Worm (Caenorhabditis elegans) whole organism, mixed stage, embryonic: ENCODE data around the gene str-188.

Source experiments
- M03D4.4 ChIP-seq: sonication (generic microtip); optimal IDR thresholded peaks from 2 replicates; lab custom pipeline; 2017; ENCODE audit warnings: mild to moderate bottlenecking, missing genetic modification characterization, missing compliant biosample characterization
- bed-3 ChIP-seq: fragments of 200-800 bp; sonication (Bioruptor generic); optimal IDR thresholded peaks from 3 replicates; lab custom pipeline; 2018; ENCODE audit warnings: mild to moderate bottlenecking, missing genetic modification characterization, moderate library complexity, missing compliant biosample characterization
- blmp-1 ChIP-seq: fragments of 150-350 bp; optimal IDR thresholded peaks from 2 replicates; lab custom pipeline; 2014; ENCODE audit warnings: missing biosample characterization, missing genetic modification characterization
- ceh-39 ChIP-seq: fragments of 150-350 bp; optimal IDR thresholded peaks from 2 replicates; lab custom pipeline; 2014; ENCODE audit warnings: missing biosample characterization, missing genetic modification characterization
- ceh-43 ChIP-seq: fragments of 200-800 bp; sonication (Bioruptor generic); optimal IDR thresholded peaks from 2 replicates; lab custom pipeline; 2018; ENCODE audit warnings: mild to moderate bottlenecking, missing genetic modification characterization, moderate library complexity, missing compliant biosample characterization
- cnd-1 ChIP-seq: fragments of 200-800 bp; sonication (Bioruptor generic); optimal IDR thresholded peaks from 2 replicates; lab custom pipeline; 2018; ENCODE audit warnings: mild to moderate bottlenecking, missing genetic modification characterization, missing compliant biosample characterization
- elt-3 ChIP-seq: fragments of 150-350 bp; optimal IDR thresholded peaks from 2 replicates; lab custom pipeline; 2014; ENCODE audit warnings: missing biosample characterization, missing genetic modification characterization
- flh-1 ChIP-seq: fragments of 200-800 bp; sonication (Bioruptor generic); optimal IDR thresholded peaks from 2 replicates; lab custom pipeline; 2018; ENCODE audit warnings: mild to moderate bottlenecking, missing genetic modification characterization, moderate library complexity, missing compliant biosample characterization
- ham-2 ChIP-seq: fragments of 200-800 bp; sonication (Bioruptor generic); optimal IDR thresholded peaks from 2 replicates; lab custom pipeline; 2018; ENCODE audit warnings: mild to moderate bottlenecking, missing genetic modification characterization, missing compliant biosample characterization
- hlh-1 ChIP-seq: fragments of 150-350 bp; optimal IDR thresholded peaks from 2 replicates; lab custom pipeline; 2014; ENCODE audit warnings: missing biosample characterization, missing genetic modification reagents, missing genetic modification characterization
- lin-13 ChIP-seq: fragments of 150-350 bp; optimal IDR thresholded peaks from 2 replicates; lab custom pipeline; 2014; ENCODE audit warnings: missing biosample characterization, missing genetic modification characterization
- lin-32 ChIP-seq: fragments of 200-800 bp; sonication (Bioruptor generic); optimal IDR thresholded peaks from 2 replicates; lab custom pipeline; 2018; ENCODE audit warnings: mild to moderate bottlenecking, missing genetic modification characterization, missing compliant biosample characterization
- lsy-2 ChIP-seq: fragments of 150-350 bp; optimal IDR thresholded peaks from 2 replicates; lab custom pipeline; 2014; ENCODE audit warnings: missing biosample characterization, missing genetic modification characterization
- mab-5 ChIP-seq: fragments of 150-350 bp; optimal IDR thresholded peaks from 2 replicates; lab custom pipeline; 2014; ENCODE audit warnings: missing biosample characterization, missing genetic modification characterization
- mep-1 ChIP-seq: fragments of 150-350 bp; optimal IDR thresholded peaks from 2 replicates; lab custom pipeline; 2017; ENCODE audit warnings: missing biosample characterization, missing genetic modification reagents, missing genetic modification characterization, inconsistent platforms
- mls-2 ChIP-seq: sonication (generic microtip); optimal IDR thresholded peaks from 2 replicates; lab custom pipeline; 2016; ENCODE audit warnings: mild to moderate bottlenecking, missing genetic modification characterization, moderate library complexity, missing compliant biosample characterization
- nhr-2 ChIP-seq: fragments of 150-350 bp; optimal IDR thresholded peaks from 2 replicates; lab custom pipeline; 2014; ENCODE audit warnings: missing biosample characterization, missing genetic modification characterization
- nhr-237 ChIP-seq: fragments of 150-350 bp; optimal IDR thresholded peaks from 2 replicates; lab custom pipeline; 2014; ENCODE audit warnings: missing biosample characterization, missing genetic modification characterization
- nhr-28 ChIP-seq: fragments of 150-350 bp; optimal IDR thresholded peaks from 2 replicates; lab custom pipeline; 2014; ENCODE audit warnings: missing biosample characterization, missing genetic modification characterization
- nhr-76 ChIP-seq: sonication (generic microtip); optimal IDR thresholded peaks from 2 replicates; lab custom pipeline; 2017; ENCODE audit warnings: missing biosample characterization, missing genetic modification characterization
- pha-4 ChIP-seq: fragments of 150-350 bp; optimal IDR thresholded peaks from 2 replicates; lab custom pipeline; 2018; ENCODE audit warnings: missing biosample characterization, missing genetic modification reagents, missing genetic modification characterization
- sem-2 ChIP-seq: fragments of 200-800 bp; sonication (Bioruptor generic); optimal IDR thresholded peaks from 2 replicates; lab custom pipeline; 2018; ENCODE audit warnings: mild to moderate bottlenecking, missing genetic modification characterization, missing compliant biosample characterization
- snpc-4 ChIP-seq: fragments of 150-350 bp; optimal IDR thresholded peaks from 2 replicates; lab custom pipeline; 2014; ENCODE audit warnings: missing biosample characterization, missing genetic modification characterization
- sptf-1 ChIP-seq: sonication (generic microtip); optimal IDR thresholded peaks from 2 replicates; lab custom pipeline; 2017; ENCODE audit warnings: mild to moderate bottlenecking, missing genetic modification characterization, moderate library complexity, missing compliant biosample characterization
- tbx-8 ChIP-seq: fragments of 200-800 bp; sonication (Bioruptor generic); optimal IDR thresholded peaks from 2 replicates; lab custom pipeline; 2018; ENCODE audit warnings: mild to moderate bottlenecking, missing genetic modification characterization, moderate library complexity, missing compliant biosample characterization
- unc-120 ChIP-seq: sonication (generic microtip); optimal IDR thresholded peaks from 2 replicates; lab custom pipeline; 2017; ENCODE audit warnings: missing genetic modification characterization, missing compliant biosample characterization; ENCODE audit not compliant: poor library complexity, severe bottlenecking
- unc-39 ChIP-seq: fragments of 150-350 bp; optimal IDR thresholded peaks from 2 replicates; lab custom pipeline; 2014; ENCODE audit warnings: missing biosample characterization, missing genetic modification characterization
- unc-62 ChIP-seq: fragments of 150-350 bp; optimal IDR thresholded peaks from 2 replicates; lab custom pipeline; 2014; ENCODE audit warnings: missing biosample characterization, missing genetic modification reagents, missing genetic modification characterization
- zip-8 ChIP-seq: fragments of 150-350 bp; optimal IDR thresholded peaks from 2 replicates; lab custom pipeline; 2014; ENCODE audit warnings: missing biosample characterization, missing genetic modification characterization
- ztf-11 ChIP-seq: fragments of 150-350 bp; optimal IDR thresholded peaks from 2 replicates; lab custom pipeline; 2014; ENCODE audit warnings: missing biosample characterization, missing genetic modification characterization

Gene str-188

ce11 chrV:9712418-9713173 lies 3.9 kb upstream of the str-188 start:
- no peak for TF ChIP-seq ztf-11 (tag; lab: Kevin White, UChicago)
- TF ChIP-seq zip-8 (tag; lab: Kevin White, UChicago), result no peak
- no peak for TF ChIP-seq blmp-1
- no peak for TF ChIP-seq snpc-4
- no peak for TF ChIP-seq tbx-8 (GFP tag; lab: Kevin White, UChicago)
- TF ChIP-seq pha-4 (tag; lab: Kevin White, UChicago), result no peak
- TF ChIP-seq mep-1 (tag; lab: Kevin White, UChicago), result no peak
- TF ChIP-seq sptf-1 (tag; lab: Kevin White, UChicago), result no peak
- no peak for TF ChIP-seq flh-1 (GFP tag; lab: Kevin White, UChicago)
- no peak for TF ChIP-seq nhr-2 (tag; lab: Kevin White, UChicago)
- no peak for TF ChIP-seq unc-62 (GFP tag; lab: Kevin White, UChicago)
- no peak for TF ChIP-seq lsy-2 (tag; lab: Kevin White, UChicago)
- TF ChIP-seq ceh-43 (GFP tag; lab: Kevin White, UChicago), result no peak
- TF ChIP-seq nhr-76 (tag; lab: Kevin White, UChicago), result no peak
- TF ChIP-seq lin-13 (tag; lab: Kevin White, UChicago), result no peak
- no peak for TF ChIP-seq lin-32 (GFP tag; lab: Kevin White, UChicago)
- TF ChIP-seq nhr-237 (tag; lab: Kevin White, UChicago), result no peak
- TF ChIP-seq elt-3 (tag; lab: Kevin White, UChicago), result no peak
- TF ChIP-seq unc-39 (tag; lab: Kevin White, UChicago), result no peak
- TF ChIP-seq unc-120 (tag; lab: Kevin White, UChicago), result no peak

- no peak for TF ChIP-seq elt-3 (tag; lab: Kevin White, UChicago)
- no peak for TF ChIP-seq nhr-237 (tag; lab: Kevin White, UChicago)
- no peak for TF ChIP-seq ceh-43 (GFP tag; lab: Kevin White, UChicago)
- TF ChIP-seq nhr-2 (tag; lab: Kevin White, UChicago), result no peak
- no peak for TF ChIP-seq mep-1 (tag; lab: Kevin White, UChicago)
- no peak for TF ChIP-seq unc-120 (tag; lab: Kevin White, UChicago)
- TF ChIP-seq unc-62 (GFP tag; lab: Kevin White, UChicago), result no peak
- TF ChIP-seq mls-2 (tag; lab: Kevin White, UChicago), result no peak
- no peak for TF ChIP-seq ham-2 (GFP tag; lab: Kevin White, UChicago)
- TF ChIP-seq nhr-28 (tag; lab: Kevin White, UChicago), result no peak
- TF ChIP-seq ztf-11 (tag; lab: Kevin White, UChicago), result no peak
- no peak for TF ChIP-seq lin-32 (GFP tag; lab: Kevin White, UChicago)
- no peak for TF ChIP-seq bed-3 (GFP tag; lab: Kevin White, UChicago)
- no peak for TF ChIP-seq pha-4 (tag; lab: Kevin White, UChicago)
- no peak for TF ChIP-seq mab-5 (tag; lab: Kevin White, UChicago)
- TF ChIP-seq ceh-39 (tag; lab: Kevin White, UChicago), result no peak
- TF ChIP-seq lsy-2 (tag; lab: Kevin White, UChicago), result no peak
- TF ChIP-seq zip-8 (tag; lab: Kevin White, UChicago), result no peak
- TF ChIP-seq cnd-1, result no peak
- TF ChIP-seq blmp-1, result no peak
Measured at ce11 chrV:9713532-9713931, 3.0 kb upstream of the str-188 start, which contains the start of gene F40F9.10. F40F9.10 (minus strand) TSS chrV:9713632.

ce11 chrV:9714909-9715308 lies 1.6 kb upstream of the str-188 start, which contains the start of gene F40F9.3:
F40F9.3 (plus strand) TSS chrV:9715209.
- TF ChIP-seq nhr-237 (tag; lab: Kevin White, UChicago) (no peak), unc-39 (tag; lab: Kevin White, UChicago) (no peak)

ce11 chrV:9724021-9724671 lies 7.6 kb downstream of the str-188 start, which contains the start of gene slcr-46.3:
slcr-46.3 (minus strand) TSS chrV:9724106.
- no peak for TF ChIP-seq hlh-1 (tag; lab: Kevin White, UChicago)
- peak; percentile 6 for TF ChIP-seq mab-5 (tag; lab: Kevin White, UChicago)
- peak; percentile 10 for TF ChIP-seq unc-62 (GFP tag; lab: Kevin White, UChicago)
- peak; percentile 32 for TF ChIP-seq ham-2 (GFP tag; lab: Kevin White, UChicago)
- peak; percentile 17 for TF ChIP-seq mep-1 (tag; lab: Kevin White, UChicago)
- TF ChIP-seq sem-2 (GFP tag; lab: Kevin White, UChicago), result no peak
- peak; percentile 84 for TF ChIP-seq zip-8 (tag; lab: Kevin White, UChicago)
- TF ChIP-seq M03D4.4 (tag; lab: Kevin White, UChicago), result peak; percentile 34
- TF ChIP-seq nhr-2 (tag; lab: Kevin White, UChicago), result peak; percentile 64
- TF ChIP-seq pha-4 (tag; lab: Kevin White, UChicago), result peak; percentile 43
- TF ChIP-seq elt-3 (tag; lab: Kevin White, UChicago), result no peak
